Fruit fly (Drosophila melanogaster) whole organism, embryonic: Measurements from ENCODE around the gene cass.
A peak's percentile ranks its signal among the peaks of the same experiment; 100 is the strongest.

Experiments used
- BtbVII ChIP-seq: fragments of 200-800 bp; sonication (Bioruptor generic); optimal IDR thresholded peaks from 3 replicates; lab custom pipeline; 2017; ENCODE audit warnings: missing biosample characterization, mild to moderate bottlenecking, missing genetic modification characterization
- CG10431 ChIP-seq: fragments of 200-800 bp; sonication (Bioruptor generic); optimal IDR thresholded peaks from 3 replicates; lab custom pipeline; 2018; ENCODE audit warnings: missing biosample characterization, mild to moderate bottlenecking, missing genetic modification characterization
- CG10959 ChIP-seq: fragments of 200-800 bp; sonication (Bioruptor generic); IDR thresholded peaks from 2 replicates; pipeline ENCODE4 v1.3.6; 2022; ENCODE audit warnings: missing biosample characterization, missing genetic modification characterization
- CG15601 ChIP-seq: fragments of 200-800 bp; sonication (Bioruptor generic); optimal IDR thresholded peaks from 3 replicates; lab custom pipeline; 2019; ENCODE audit warnings: missing biosample characterization, mild to moderate bottlenecking, missing genetic modification characterization, moderate library complexity
- CG15696 ChIP-seq: fragments of 200-800 bp; sonication (Bioruptor generic); optimal IDR thresholded peaks from 2 replicates; lab custom pipeline; 2019; ENCODE audit warnings: missing biosample characterization, mild to moderate bottlenecking, missing genetic modification characterization, moderate library complexity
- CG1602 ChIP-seq: fragments of 200-800 bp; sonication (Bioruptor generic); optimal IDR thresholded peaks from 3 replicates; lab custom pipeline; 2016; ENCODE audit warnings: missing biosample characterization, missing genetic modification characterization
- CG17361 ChIP-seq: fragments of 200-800 bp; sonication (Bioruptor generic); IDR thresholded peaks from 3 replicates; pipeline ENCODE4 v1.3.6; 2022; ENCODE audit warnings: missing biosample characterization, missing genetic modification characterization
- CG30403 ChIP-seq: fragments of 200-800 bp; sonication (Bioruptor generic); optimal IDR thresholded peaks from 3 replicates; lab custom pipeline; 2016; ENCODE audit warnings: missing biosample characterization, missing genetic modification characterization
- CG31441 ChIP-seq: fragments of 200-800 bp; sonication (Bioruptor generic); IDR thresholded peaks from 2 replicates; pipeline ENCODE4 v1.3.6; 2022; ENCODE audit warnings: missing biosample characterization, missing genetic modification characterization
- CG8089 ChIP-seq: fragments of 200-800 bp; sonication (Bioruptor generic); optimal IDR thresholded peaks from 3 replicates; lab custom pipeline; 2016; ENCODE audit warnings: missing biosample characterization, missing genetic modification characterization
- CG8359 ChIP-seq: fragments of 200-800 bp; sonication (Bioruptor generic); optimal IDR thresholded peaks from 2 replicates; lab custom pipeline; 2017; ENCODE audit warnings: missing biosample characterization, mild to moderate bottlenecking, missing genetic modification characterization, borderline replicate concordance
- CG9797 ChIP-seq: fragments of 200-800 bp; sonication (Bioruptor generic); optimal IDR thresholded peaks from 3 replicates; lab custom pipeline; 2018; ENCODE audit warnings: missing biosample characterization, mild to moderate bottlenecking, missing genetic modification characterization
- CoRest ChIP-seq: fragments of 200-800 bp; sonication (Bioruptor generic); optimal IDR thresholded peaks from 3 replicates; lab custom pipeline; 2018; ENCODE audit warnings: missing biosample characterization, mild to moderate bottlenecking, missing genetic modification characterization, moderate library complexity
- Fer3 ChIP-seq: fragments of 200-800 bp; sonication (Bioruptor generic); optimal IDR thresholded peaks from 2 replicates; lab custom pipeline; 2018; ENCODE audit warnings: missing biosample characterization, mild to moderate bottlenecking, missing genetic modification characterization, moderate library complexity
- Hand ChIP-seq: fragments of 200-800 bp; sonication (Bioruptor generic); optimal IDR thresholded peaks from 2 replicates; lab custom pipeline; 2017; ENCODE audit warnings: mild to moderate bottlenecking, missing biosample characterization, missing genetic modification reagents, missing genetic modification characterization
- HmgD ChIP-seq: fragments of 200-800 bp; sonication (Bioruptor generic); optimal IDR thresholded peaks from 3 replicates; lab custom pipeline; 2016; ENCODE audit warnings: missing biosample characterization, missing genetic modification characterization
- Hmx ChIP-seq: fragments of 200-800 bp; sonication (Bioruptor generic); optimal IDR thresholded peaks from 2 replicates; lab custom pipeline; 2016; ENCODE audit warnings: missing biosample characterization, missing genetic modification characterization
- Hr78 ChIP-seq, 2 experiments: fragments of 200-800 bp in 1 of 2; fragments of >200 bp in 1 of 2; sonication (Bioruptor generic) in 1 of 2; optimal IDR thresholded peaks; 2 replicates each; lab custom pipeline; 2017 to 2019; ENCODE audit warnings: missing biosample characterization in 2 of 2, missing genetic modification characterization in 2 of 2, mild to moderate bottlenecking in 1 of 2, moderate library complexity in 1 of 2
- Lim3 ChIP-seq: fragments of 200-800 bp; sonication (Bioruptor generic); IDR thresholded peaks from 2 replicates; pipeline ENCODE4 v1.3.6; 2022; ENCODE audit warnings: missing biosample characterization, missing genetic modification characterization
- MTF-1 ChIP-seq: fragments of 200-800 bp; sonication (Bioruptor generic); optimal IDR thresholded peaks from 2 replicates; lab custom pipeline; 2018; ENCODE audit warnings: missing biosample characterization, mild to moderate bottlenecking, missing genetic modification characterization, borderline replicate concordance
- Nf-YB ChIP-seq: fragments of 200-800 bp; sonication (Bioruptor generic); optimal IDR thresholded peaks from 3 replicates; lab custom pipeline; 2019; ENCODE audit warnings: missing biosample characterization, mild to moderate bottlenecking, missing genetic modification characterization, moderate library complexity
- Optix ChIP-seq: fragments of 200-800 bp; sonication (Bioruptor generic); IDR thresholded peaks from 3 replicates; pipeline ENCODE4 v1.3.6; 2022; ENCODE audit warnings: missing biosample characterization, missing genetic modification characterization
- PHDP ChIP-seq: fragments of 200-800 bp; sonication (Bioruptor generic); optimal IDR thresholded peaks from 3 replicates; lab custom pipeline; 2018; ENCODE audit warnings: missing biosample characterization, mild to moderate bottlenecking, missing genetic modification characterization, moderate library complexity
- Scr ChIP-seq: fragments of 200-800 bp; sonication (Bioruptor generic); IDR thresholded peaks from 2 replicates; pipeline ENCODE4 v1.3.6; 2022; ENCODE audit warnings: missing biosample characterization, missing genetic modification characterization; ENCODE audit not compliant: partially characterized antibody
- Side ChIP-seq: fragments of 200-800 bp; sonication (Bioruptor generic); optimal IDR thresholded peaks from 2 replicates; lab custom pipeline; 2016; ENCODE audit warnings: missing biosample characterization, missing genetic modification characterization
- Six4 ChIP-seq: fragments of 200-800 bp; sonication (Bioruptor generic); optimal IDR thresholded peaks from 2 replicates; lab custom pipeline; 2016; ENCODE audit warnings: missing biosample characterization, missing genetic modification characterization
- Sox100B ChIP-seq: fragments of 200-800 bp; sonication (Bioruptor generic); optimal IDR thresholded peaks from 3 replicates; lab custom pipeline; 2018; ENCODE audit warnings: missing biosample characterization, mild to moderate bottlenecking, missing genetic modification characterization
- Taf1 ChIP-seq: fragments of 200-800 bp; sonication (Bioruptor generic); IDR thresholded peaks from 2 replicates; pipeline ENCODE4 v1.3.6; 2022; ENCODE audit warnings: missing biosample characterization, missing genetic modification characterization
- ac ChIP-seq: fragments of 200-800 bp; sonication (Bioruptor generic); optimal IDR thresholded peaks from 3 replicates; lab custom pipeline; 2017; ENCODE audit warnings: missing biosample characterization, mild to moderate bottlenecking, missing genetic modification characterization
- bsh ChIP-seq, 2 experiments: fragments of 200-800 bp; sonication (Bioruptor generic); optimal IDR thresholded peaks; 2 replicates each; lab custom pipeline; 2017 to 2018; ENCODE audit warnings: mild to moderate bottlenecking in 2 of 2, missing biosample characterization in 2 of 2, missing genetic modification characterization in 2 of 2, moderate library complexity in 1 of 2
- dmrt99B ChIP-seq: fragments of 200-800 bp; sonication (Bioruptor generic); optimal IDR thresholded peaks from 2 replicates; lab custom pipeline; 2018; ENCODE audit warnings: missing biosample characterization, mild to moderate bottlenecking, missing genetic modification characterization, moderate library complexity
- eve ChIP-seq, 2 experiments: fragments of >200 bp; optimal IDR thresholded peaks; 2 replicates each; lab custom pipeline; 2017; ENCODE audit warnings: missing biosample characterization in 2 of 2, missing genetic modification characterization in 2 of 2
- gfzf ChIP-seq: fragments of 200-800 bp; sonication (Bioruptor generic); optimal IDR thresholded peaks from 2 replicates; lab custom pipeline; 2016; ENCODE audit warnings: missing biosample characterization, mild to moderate bottlenecking, missing genetic modification characterization, moderate library complexity
- grn ChIP-seq: fragments of 200-800 bp; sonication (Bioruptor generic); optimal IDR thresholded peaks from 3 replicates; lab custom pipeline; 2017; ENCODE audit warnings: missing biosample characterization, missing genetic modification characterization
- ind ChIP-seq: fragments of 200-800 bp; sonication (Bioruptor generic); optimal IDR thresholded peaks from 3 replicates; lab custom pipeline; 2016; ENCODE audit warnings: missing biosample characterization, missing genetic modification characterization
- inv ChIP-seq: fragments of 200-800 bp; sonication (Bioruptor generic); IDR thresholded peaks from 2 replicates; pipeline ENCODE4 v1.3.6; 2022; ENCODE audit warnings: missing biosample characterization, missing genetic modification characterization; ENCODE audit not compliant: partially characterized antibody
- jumu ChIP-seq: fragments of 200-800 bp; sonication (Bioruptor generic); optimal IDR thresholded peaks from 3 replicates; lab custom pipeline; 2016; ENCODE audit warnings: missing biosample characterization, missing genetic modification characterization
- klu ChIP-seq: fragments of 200-800 bp; sonication (Bioruptor generic); IDR thresholded peaks from 2 replicates; pipeline ENCODE4 v1.3.6; 2022; ENCODE audit warnings: missing biosample characterization, missing genetic modification characterization
- mam ChIP-seq: fragments of 200-800 bp; sonication (Bioruptor generic); optimal IDR thresholded peaks from 3 replicates; lab custom pipeline; 2016; ENCODE audit warnings: missing biosample characterization, missing genetic modification characterization
- mld ChIP-seq: fragments of 200-800 bp; sonication (Bioruptor generic); IDR thresholded peaks from 3 replicates; pipeline ENCODE4 v1.3.6; 2022; ENCODE audit warnings: missing biosample characterization, missing genetic modification characterization; ENCODE audit not compliant: partially characterized antibody
- nau ChIP-seq: fragments of 200-800 bp; sonication (Bioruptor generic); optimal IDR thresholded peaks from 3 replicates; lab custom pipeline; 2017; ENCODE audit warnings: missing biosample characterization, mild to moderate bottlenecking, missing genetic modification characterization, missing genetic modification reagents
- org-1 ChIP-seq: fragments of 200-800 bp; sonication (Bioruptor generic); optimal IDR thresholded peaks from 2 replicates; lab custom pipeline; 2017; ENCODE audit warnings: missing biosample characterization, missing genetic modification characterization
- pho ChIP-seq: fragments of 200-800 bp; sonication (Bioruptor generic); optimal IDR thresholded peaks from 2 replicates; lab custom pipeline; 2016; ENCODE audit warnings: missing biosample characterization, missing genetic modification characterization
- pita ChIP-seq: fragments of 200-800 bp; sonication (Bioruptor generic); optimal IDR thresholded peaks from 2 replicates; lab custom pipeline; 2017; ENCODE audit warnings: missing biosample characterization, mild to moderate bottlenecking, missing genetic modification characterization
- row ChIP-seq: fragments of 200-800 bp; sonication (Bioruptor generic); IDR thresholded peaks from 3 replicates; pipeline ENCODE4 v1.3.6; 2022; ENCODE audit warnings: missing biosample characterization, missing genetic modification characterization
- seq ChIP-seq: fragments of 200-800 bp; sonication (Bioruptor generic); IDR thresholded peaks from 2 replicates; pipeline ENCODE4 v1.3.6; 2022; ENCODE audit warnings: missing biosample characterization, missing genetic modification characterization
- tap ChIP-seq: fragments of 200-800 bp; optimal IDR thresholded peaks from 3 replicates; lab custom pipeline; 2019; ENCODE audit warnings: missing biosample characterization, mild to moderate bottlenecking, missing genetic modification characterization, moderate library complexity
- usp ChIP-seq: fragments of >200 bp; optimal IDR thresholded peaks from 2 replicates; lab custom pipeline; 2017; ENCODE audit warnings: missing biosample characterization, missing genetic modification characterization

The cass gene

dm6 chr2L:17480943-17481580, 3.4 kb upstream of the cass start, which contains the start of the genes fws and Lamtor3 (continued):
- TF ChIP-seq ind (GFP tag; lab: Kevin White, UChicago) (peak; percentile 98), nau (peak; percentile 96), CG10959 (GFP tag; lab: Robert Waterston, UW) (peak; percentile 96), CG15696 (tag; lab: Kevin White, UChicago) (peak; percentile 88), tap (tag; lab: Kevin White, UChicago) (peak; percentile 97), Hand (GFP tag; lab: Kevin White, UChicago) (peak; percentile 92), inv (GFP tag; lab: Robert Waterston, UW) (no peak; the same call in 1 of the 2 replicates), CG31441 (peak; percentile 98), dmrt99B (tag; lab: Kevin White, UChicago) (peak; percentile 98), Optix (GFP tag; lab: Robert Waterston, UW) (peak; percentile 99), eve (GFP tag; optimal IDR thresholded peaks at IDR 0.05; lab: Kevin White, UChicago) (no peak), CG8089 (GFP tag; lab: Kevin White, UChicago) (peak; percentile 68), bsh (GFP tag; optimal IDR thresholded peaks at IDR 0.05; lab: Kevin White, UChicago) (peak; percentile 95 to 99), CG30403 (peak; percentile 96), ac (GFP tag; lab: Kevin White, UChicago) (peak; percentile 86), pho (GFP tag; lab: Kevin White, UChicago) (peak; percentile 88), CG1602 (GFP tag; lab: Kevin White, UChicago) (peak; percentile 97), jumu (GFP tag; lab: Kevin White, UChicago) (peak; percentile 69), Six4 (GFP tag; lab: Kevin White, UChicago) (peak; percentile 95), HmgD (GFP tag; lab: Kevin White, UChicago) (no peak), CoRest (peak; percentile 98), row (GFP tag; lab: Robert Waterston, UW) (peak; percentile 99), Sox100B (GFP tag; lab: Kevin White, UChicago) (peak; percentile 95), CG17361 (peak; percentile 98), gfzf (GFP tag; lab: Kevin White, UChicago) (no peak), MTF-1 (GFP tag; lab: Kevin White, UChicago) (peak; percentile 95), mam (GFP tag; lab: Kevin White, UChicago) (peak; percentile 87), PHDP (tag; lab: Kevin White, UChicago) (peak; percentile 99), CG9797 (peak; percentile 63), CG10431 (GFP tag; lab: Kevin White, UChicago) (peak; percentile 79), Lim3 (GFP tag; lab: Robert Waterston, UW) (peak; percentile 97), mld (GFP tag; lab: Robert Waterston, UW) (peak; percentile 49; the same call in 1 of the 3 replicates), Hr78 (GFP tag; optimal IDR thresholded peaks at IDR 0.05; lab: Kevin White, UChicago) (no peak), usp (no peak), Nf-YB (GFP tag; lab: Kevin White, UChicago) (peak; percentile 86), grn (no peak), klu (GFP tag; lab: Robert Waterston, UW) (peak; percentile 98), BtbVII (GFP tag; lab: Kevin White, UChicago) (peak; percentile 96), CG15601 (tag; lab: Kevin White, UChicago) (peak; percentile 95), org-1 (GFP tag; lab: Kevin White, UChicago) (peak; percentile 95), Scr (peak; percentile 62), CG8359 (GFP tag; lab: Kevin White, UChicago) (peak; percentile 90), Hmx (GFP tag; lab: Kevin White, UChicago) (peak; percentile 61), Taf1 (GFP tag; lab: Robert Waterston, UW) (peak; percentile 99), pita (no peak), seq (GFP tag; lab: Robert Waterston, UW) (peak; percentile 99), Side (GFP tag; lab: Kevin White, UChicago) (peak; percentile 72), Fer3 (peak; percentile 99)
